Fruit fly (Drosophila melanogaster): ENCODE results near the gene CG4194.

The CG4194 gene

dm6 chrX:2070708-2071063, 2.3 kb downstream of the CG4194 start (continued):
- peak; percentile 61 for TF ChIP-seq HHEX (GFP tag; optimal IDR thresholded peaks at IDR 0.05)
- no peak for TF ChIP-seq psq (GFP tag; optimal IDR thresholded peaks at IDR 0.05)
- TF ChIP-seq CG30020 (tag; optimal IDR thresholded peaks at IDR 0.05): no peak
- peak; percentile 73 for TF ChIP-seq zfh2 (GFP tag; optimal IDR thresholded peaks at IDR 0.05)
- no peak for TF ChIP-seq gsb-n (tag; optimal IDR thresholded peaks at IDR 0.05)
- peak; percentile 58 for TF ChIP-seq Dek (tag; optimal IDR thresholded peaks at IDR 0.05)
- peak; percentile 76 for TF ChIP-seq Dbx (GFP tag; IDR thresholded peaks at IDR 0.05)
- no peak for TF ChIP-seq CG4617 (GFP tag; optimal IDR thresholded peaks at IDR 0.05; ENCODE audit: borderline replicate concordance)
- TF ChIP-seq CG11398 (GFP tag; optimal IDR thresholded peaks at IDR 0.05): peak; percentile 46
- TF ChIP-seq CG4730 (GFP tag; IDR thresholded peaks at IDR 0.05): peak; percentile 51
- TF ChIP-seq knrl (GFP tag; IDR thresholded peaks at IDR 0.05; ENCODE audit: partially characterized antibody): no peak
- TF ChIP-seq lab (GFP tag; optimal IDR thresholded peaks at IDR 0.05): peak; percentile 82
- peak; percentile 48 for TF ChIP-seq Sox102F (GFP tag; optimal IDR thresholded peaks at IDR 0.05)
- peak; percentile 14 for TF ChIP-seq CG1602 (GFP tag; optimal IDR thresholded peaks at IDR 0.05)
- no peak for TF ChIP-seq sna (GFP tag; IDR thresholded peaks at IDR 0.05; ENCODE audit: partially characterized antibody)
- no peak for TF ChIP-seq CG5953 (GFP tag; IDR thresholded peaks at IDR 0.05)
- peak; percentile 55 for TF ChIP-seq PHDP (tag; optimal IDR thresholded peaks at IDR 0.05)
- peak; percentile 77 for TF ChIP-seq sob (GFP tag; IDR thresholded peaks at IDR 0.05)
- peak; percentile 52 for TF ChIP-seq NfI (GFP tag; optimal IDR thresholded peaks at IDR 0.05)
- no peak for TF ChIP-seq usp (GFP tag; optimal IDR thresholded peaks at IDR 0.05)
- peak; percentile 15 for TF ChIP-seq CG10267 (tag; optimal IDR thresholded peaks at IDR 0.05)
- no peak for TF ChIP-seq CG34224 (GFP tag; IDR thresholded peaks at IDR 0.05; ENCODE audit: partially characterized antibody)
- peak; percentile 61 to 74 for TF ChIP-seq dpn (GFP tag; optimal IDR thresholded peaks at IDR 0.05)
- TF ChIP-seq CG10959 (GFP tag; IDR thresholded peaks at IDR 0.05): 0 out of 2 replicates have a peak, but pooled peaks have one; percentile 13
- TF ChIP-seq gcm (GFP tag; optimal IDR thresholded peaks at IDR 0.05): peak; percentile 56
- TF ChIP-seq CG2875 (GFP tag; optimal IDR thresholded peaks at IDR 0.05): peak; percentile 8
- no peak for TF ChIP-seq Sox100B (GFP tag; optimal IDR thresholded peaks at IDR 0.05)
- TF ChIP-seq Ada2b (GFP tag; IDR thresholded peaks at IDR 0.05): peak; percentile 76
- no peak for TF ChIP-seq CG9797 (GFP tag; optimal IDR thresholded peaks at IDR 0.05)
- TF ChIP-seq CG12769 (tag; optimal IDR thresholded peaks at IDR 0.05): peak; percentile 86
- peak; percentile 64 for TF ChIP-seq CG9817 (tag; optimal IDR thresholded peaks at IDR 0.05)
- peak; percentile 9 for TF ChIP-seq Bdp1 (GFP tag; optimal IDR thresholded peaks at IDR 0.05)
- TF ChIP-seq CG4282 (GFP tag; optimal IDR thresholded peaks at IDR 0.05): no peak
- TF ChIP-seq bowl (GFP tag; IDR thresholded peaks at IDR 0.05): no peak
- TF ChIP-seq HLH4C (GFP tag; IDR thresholded peaks at IDR 0.05; ENCODE audit: partially characterized antibody): no peak
- TF ChIP-seq ewg (GFP tag; optimal IDR thresholded peaks at IDR 0.05): peak; percentile 19
- TF ChIP-seq shn (GFP tag; optimal IDR thresholded peaks at IDR 0.05): peak; percentile 55
- peak; percentile 44; the same call in 1 of the 2 replicates for TF ChIP-seq CG31441 (GFP tag; IDR thresholded peaks at IDR 0.05)
- TF ChIP-seq Vsx1 (GFP tag; optimal IDR thresholded peaks at IDR 0.05): no peak
- peak; percentile 21 for TF ChIP-seq CG9437 (GFP tag; optimal IDR thresholded peaks at IDR 0.05)
- TF ChIP-seq CG18262 (tag; optimal IDR thresholded peaks at IDR 0.05): peak; percentile 39
- TF ChIP-seq emc (GFP tag; optimal IDR thresholded peaks at IDR 0.05): peak; percentile 16
- peak; percentile 19 for TF ChIP-seq Ssrp (tag; optimal IDR thresholded peaks at IDR 0.05)
- TF ChIP-seq slp2 (GFP tag; optimal IDR thresholded peaks at IDR 0.05): peak; percentile 35
- no peak for TF ChIP-seq tup (GFP tag; optimal IDR thresholded peaks at IDR 0.05)
- TF ChIP-seq jing (GFP tag; optimal IDR thresholded peaks at IDR 0.05): no peak
- no peak for TF ChIP-seq CrebB (tag; optimal IDR thresholded peaks at IDR 0.05)
- peak; percentile 41; the same call in 1 of the 2 replicates for TF ChIP-seq E2f1 (GFP tag; IDR thresholded peaks at IDR 0.05)
- no peak for TF ChIP-seq CG1832 (GFP tag; optimal IDR thresholded peaks at IDR 0.05)
- peak; percentile 76 for TF ChIP-seq slbo (GFP tag; IDR thresholded peaks at IDR 0.05)
